Worm (Caenorhabditis elegans): ENCODE results near the gene hst-3.1.

DNA sequence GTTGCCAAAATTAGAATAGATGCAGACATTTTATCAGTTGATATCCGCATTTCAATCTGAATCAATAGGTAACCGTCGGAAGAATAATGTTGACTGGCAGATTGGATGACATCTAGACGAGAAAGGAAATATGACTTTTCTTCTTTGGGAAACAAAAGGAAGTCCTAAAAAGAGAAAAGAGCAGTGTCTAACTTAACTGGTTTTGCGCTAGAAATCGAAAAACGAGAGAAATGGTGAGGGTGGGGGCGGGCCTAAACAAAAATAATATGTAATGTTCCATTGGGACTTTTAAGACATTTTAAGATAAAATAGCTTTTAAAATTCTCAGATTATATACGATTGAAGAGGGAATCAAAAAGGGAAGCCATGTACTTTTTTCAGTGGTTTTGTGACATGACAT, 8.1 kb downstream of the hst-3.1 start, which contains the start of gene exp-1:
- no peak for TF ChIP-seq tra-1 (GFP tag; IDR thresholded peaks at IDR 0.05)
- no peak for TF ChIP-seq egl-43 (GFP tag; IDR thresholded peaks at IDR 0.05)
- no peak for TF ChIP-seq skn-1 (tag; optimal IDR thresholded peaks at IDR 0.05)
- no peak for TF ChIP-seq ceh-82 (tag; optimal IDR thresholded peaks at IDR 0.05)
- no peak for TF ChIP-seq unc-62 (GFP tag; optimal IDR thresholded peaks at IDR 0.05 in 1 of 2)
- no peak for TF ChIP-seq unc-62 (tag; optimal IDR thresholded peaks at IDR 0.05)
- TF ChIP-seq mdl-1 (tag; optimal IDR thresholded peaks at IDR 0.05): no peak
- no peak for TF ChIP-seq daf-12 (tag; optimal IDR thresholded peaks at IDR 0.05)
- TF ChIP-seq vab-7 (GFP tag; IDR thresholded peaks at IDR 0.05): no peak
- no peak for TF ChIP-seq madf-5 (GFP tag; IDR thresholded peaks at IDR 0.05)
- TF ChIP-seq nhr-6 (tag; optimal IDR thresholded peaks at IDR 0.05): no peak

Data from whole organism, L4 larva.